Worm (Caenorhabditis elegans) whole organism, young adult: ENCODE data around the gene F47D12.3.

Experiments used
- F10E7.11 ChIP-seq: sonication (generic microtip); optimal IDR thresholded peaks from 2 replicates; lab custom pipeline; 2017; ENCODE audit warnings: mild to moderate bottlenecking, missing genetic modification characterization, moderate library complexity, missing compliant biosample characterization
- F57C9.4 ChIP-seq: sonication (generic microtip); optimal IDR thresholded peaks from 2 replicates; lab custom pipeline; 2017; ENCODE audit warnings: mild to moderate bottlenecking, missing genetic modification characterization, missing compliant biosample characterization
- T07F8.4 ChIP-seq: sonication (generic microtip); optimal IDR thresholded peaks from 2 replicates; lab custom pipeline; 2016; ENCODE audit warnings: mild to moderate bottlenecking, missing genetic modification characterization, moderate library complexity, missing compliant biosample characterization
- ama-1 ChIP-seq, 3 experiments: fragments of 150-350 bp in 1 of 3; sonication (generic microtip) in 2 of 3; optimal IDR thresholded peaks; 2 replicates each; lab custom pipeline; 2014 to 2018; ENCODE audit warnings: missing biosample characterization in 2 of 3, missing genetic modification characterization in 2 of 3, missing genetic modification reagents in 2 of 3
- dpl-1 ChIP-seq: fragments of 150-350 bp; optimal IDR thresholded peaks from 2 replicates; lab custom pipeline; 2014; ENCODE audit warnings: missing biosample characterization, missing genetic modification reagents, missing genetic modification characterization
- egrh-3 ChIP-seq: fragments of 200-800 bp; sonication (Bioruptor generic); IDR thresholded peaks from 2 replicates; pipeline ENCODE4 v1.3.6; 2022; ENCODE audit warnings: missing genetic modification reagents, missing genetic modification characterization, missing compliant biosample characterization
- ets-4 ChIP-seq: fragments of 200-800 bp; sonication (Bioruptor generic); optimal IDR thresholded peaks from 2 replicates; lab custom pipeline; 2018; ENCODE audit warnings: mild to moderate bottlenecking, missing genetic modification characterization, missing compliant biosample characterization
- hlh-12 ChIP-seq: sonication (generic microtip); optimal IDR thresholded peaks from 2 replicates; lab custom pipeline; 2016; ENCODE audit warnings: missing genetic modification characterization, missing compliant biosample characterization
- hrde-1 ChIP-seq: sonication (generic microtip); optimal IDR thresholded peaks from 2 replicates; lab custom pipeline; 2016; ENCODE audit warnings: missing genetic modification characterization, mild to moderate bottlenecking, missing compliant biosample characterization, moderate library complexity, missing genotype, missing genetic modification reagents, borderline replicate concordance
- lsy-27 ChIP-seq: sonication (generic microtip); optimal IDR thresholded peaks from 2 replicates; lab custom pipeline; 2017; ENCODE audit warnings: missing genetic modification characterization, mild to moderate bottlenecking, missing compliant biosample characterization, antibody characterized with exemption, missing genotype, borderline replicate concordance; ENCODE audit not compliant: insufficient read depth
- mxl-1 ChIP-seq: sonication (generic microtip); optimal IDR thresholded peaks from 2 replicates; lab custom pipeline; 2016; ENCODE audit warnings: missing genetic modification characterization, missing compliant biosample characterization
- snpc-4 ChIP-seq, 5 experiments: fragments of 150-350 bp in 1 of 5; sonication (generic microtip) in 4 of 5; optimal IDR thresholded peaks; 2 replicates each; lab custom pipeline; 2014 to 2018; ENCODE audit warnings: missing genetic modification characterization in 5 of 5, missing biosample characterization in 3 of 5, antibody characterized with exemption in 2 of 5, mild to moderate bottlenecking in 2 of 5, missing compliant biosample characterization in 2 of 5, missing genotype in 2 of 5, moderate library complexity in 2 of 5, missing genetic modification reagents in 1 of 5
- unc-62 ChIP-seq: fragments of 150-350 bp; optimal IDR thresholded peaks from 2 replicates; lab custom pipeline; 2014; ENCODE audit warnings: missing biosample characterization, missing genetic modification reagents, missing genetic modification characterization

DNA sequence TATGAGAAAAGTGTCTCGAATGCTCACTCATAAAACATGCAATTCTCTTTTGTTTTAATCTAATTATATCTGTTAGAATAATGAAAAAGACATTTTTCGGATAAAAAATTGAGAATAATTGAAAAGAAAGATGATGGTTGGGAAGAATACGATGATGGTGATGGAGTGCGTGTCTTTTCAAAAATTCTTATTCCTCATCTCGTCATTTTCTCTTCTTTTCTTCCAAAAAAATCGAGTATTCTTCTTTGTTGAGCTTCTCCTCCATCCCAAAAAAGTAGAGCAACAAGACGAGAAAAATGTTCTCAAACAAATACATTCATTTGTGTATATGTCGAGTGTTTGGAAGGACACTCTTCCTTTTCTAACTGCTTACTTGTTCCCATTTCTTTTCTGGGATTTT, 662 bp upstream of the F47D12.3 start:
- TF ChIP-seq dpl-1 (GFP tag; lab: Kevin White, UChicago) (no peak), F57C9.4 (tag; lab: Kevin White, UChicago) (no peak), snpc-4 (GFP tag; optimal IDR thresholded peaks at IDR 0.05; lab: Kevin White, UChicago) (no peak), snpc-4 (tag; optimal IDR thresholded peaks at IDR 0.05; lab: Kevin White, UChicago) (no peak), unc-62 (no peak), ama-1 (optimal IDR thresholded peaks at IDR 0.05; lab: Kevin White, UChicago) (no peak), ama-1 (GFP tag; optimal IDR thresholded peaks at IDR 0.05; lab: Kevin White, UChicago) (no peak), lsy-27 (no peak), T07F8.4 (tag; lab: Kevin White, UChicago) (no peak), hrde-1 (tag; lab: Kevin White, UChicago) (no peak), hlh-12 (tag; lab: Kevin White, UChicago) (no peak), egrh-3 (GFP tag; lab: Robert Waterston, UW) (no peak), F10E7.11 (no peak), ets-4 (no peak), mxl-1 (no peak)
